Fruit fly (Drosophila melanogaster): ENCODE results near the gene CG31287.
A peak's percentile ranks its signal among the peaks of the same experiment; 100 is the strongest.

CG31287 gene

DNA sequence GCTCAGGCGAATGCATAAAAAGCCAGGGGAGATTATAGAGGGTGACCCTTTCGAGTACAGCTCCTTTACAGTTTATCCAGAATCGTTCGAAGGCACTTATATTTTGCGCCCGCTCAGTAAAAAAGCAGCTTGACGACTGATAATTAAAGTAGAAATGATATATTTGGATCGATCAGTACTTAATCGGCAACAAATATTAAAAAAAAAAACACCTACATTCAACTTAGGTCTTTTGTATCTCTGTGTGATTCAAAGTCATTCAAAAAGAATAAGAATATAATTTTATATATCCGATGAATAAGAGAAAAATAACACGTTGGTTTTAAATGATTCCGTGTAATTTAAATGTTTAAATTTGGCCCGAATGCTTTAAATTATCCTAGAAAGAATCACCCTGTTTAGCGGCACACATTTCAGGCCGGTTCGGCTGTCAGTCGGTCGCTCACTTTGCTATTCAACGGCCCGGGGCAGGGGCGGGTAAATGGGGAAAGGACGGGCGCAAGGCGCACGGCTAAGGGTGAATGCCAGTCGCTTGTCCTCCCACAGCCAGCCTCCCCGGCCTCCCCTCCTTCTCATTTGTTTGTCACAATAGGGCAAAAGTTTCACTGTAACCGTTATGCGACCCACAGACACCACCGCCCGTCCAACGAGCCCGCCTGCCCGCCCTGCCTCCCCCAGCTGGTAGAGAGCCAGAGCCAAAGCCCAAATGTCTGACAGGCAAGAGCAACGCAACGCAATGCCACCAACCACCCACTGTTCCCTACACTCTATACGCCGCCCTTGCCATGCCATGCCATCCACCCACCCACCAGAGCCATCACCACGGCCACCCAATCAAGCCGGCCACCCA, 9.9 kb downstream of the CG31287 start (continued):
- TF ChIP-seq topi (GFP tag; optimal IDR thresholded peaks at IDR 0.05) (peak; percentile 42), CG7368 (GFP tag; optimal IDR thresholded peaks at IDR 0.05) (peak; percentile 80), CG11294 (GFP tag; IDR thresholded peaks at IDR 0.05) (no peak), pdm3 (GFP tag; optimal IDR thresholded peaks at IDR 0.05) (peak; percentile 5), CG3919 (GFP tag; optimal IDR thresholded peaks at IDR 0.05) (peak; percentile 71), fkh (GFP tag; optimal IDR thresholded peaks at IDR 0.05) (no peak), net (GFP tag; optimal IDR thresholded peaks at IDR 0.05) (peak; percentile 31), Sox102F (GFP tag; optimal IDR thresholded peaks at IDR 0.05) (no peak), svp (GFP tag) (peak; percentile 45), CG6854 (GFP tag; optimal IDR thresholded peaks at IDR 0.05) (no peak)

DNA sequence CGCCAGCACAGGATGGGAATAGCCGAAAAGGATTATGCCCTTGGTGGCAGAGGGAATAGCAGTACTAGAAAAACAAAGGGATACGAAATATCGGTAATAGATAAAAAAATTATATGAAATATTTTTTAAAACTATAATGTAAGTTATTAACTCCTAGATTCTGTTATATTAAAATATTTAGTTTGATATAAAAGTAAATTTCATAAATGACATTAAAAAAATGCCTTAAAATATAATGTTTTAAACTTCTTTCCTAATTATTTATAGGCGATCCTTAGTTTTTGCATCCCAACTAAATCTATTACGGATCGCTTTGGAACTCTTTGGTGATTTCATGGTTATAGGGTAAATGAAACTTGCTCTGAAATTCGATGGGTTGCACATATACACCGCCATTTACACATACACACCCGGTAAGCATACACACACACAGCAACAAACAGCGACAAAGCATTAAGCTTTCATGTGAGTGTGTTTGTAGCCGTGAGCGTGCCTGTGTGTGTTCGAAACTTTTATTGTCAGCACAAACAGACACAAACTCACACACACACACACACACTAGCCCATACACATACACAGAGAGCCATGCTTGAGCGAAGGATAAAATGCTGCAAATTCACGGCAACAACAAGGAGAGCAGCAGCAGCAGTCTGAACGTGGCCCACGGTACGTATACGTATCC, 10.8 kb downstream of the CG31287 start:
- TF ChIP-seq CG3919 (GFP tag; optimal IDR thresholded peaks at IDR 0.05) (no peak), CG16779 (tag; optimal IDR thresholded peaks at IDR 0.05) (no peak), Lpt (GFP tag; optimal IDR thresholded peaks at IDR 0.05) (no peak), Met (GFP tag; optimal IDR thresholded peaks at IDR 0.05) (no peak), lz (GFP tag; optimal IDR thresholded peaks at IDR 0.05) (no peak), CG34406 (GFP tag; optimal IDR thresholded peaks at IDR 0.05) (no peak), OdsH (GFP tag; optimal IDR thresholded peaks at IDR 0.05) (peak; percentile 32), fd85E (GFP tag; optimal IDR thresholded peaks at IDR 0.05) (no peak), topi (GFP tag; optimal IDR thresholded peaks at IDR 0.05) (no peak), CG6163 (GFP tag; IDR thresholded peaks at IDR 0.05) (no peak), CG6276 (GFP tag; optimal IDR thresholded peaks at IDR 0.05) (no peak), CG31627 (GFP tag; optimal IDR thresholded peaks at IDR 0.05) (no peak), CG7368 (GFP tag; optimal IDR thresholded peaks at IDR 0.05) (no peak), Sox15 (GFP tag; optimal IDR thresholded peaks at IDR 0.05) (no peak), CG8319 (GFP tag; optimal IDR thresholded peaks at IDR 0.05) (no peak), CG4318 (GFP tag; optimal IDR thresholded peaks at IDR 0.05) (peak; percentile 32), svp (GFP tag) (peak; percentile 36), Ets21C (GFP tag; optimal IDR thresholded peaks at IDR 0.05) (no peak), Eip78C (GFP tag) (peak; percentile 66), Eip93F (GFP tag; optimal IDR thresholded peaks at IDR 0.05) (no peak), cyc (GFP tag; optimal IDR thresholded peaks at IDR 0.05) (no peak), Sox102F (GFP tag; optimal IDR thresholded peaks at IDR 0.05) (no peak), fkh (GFP tag; optimal IDR thresholded peaks at IDR 0.05) (no peak), Eip75B (GFP tag; optimal IDR thresholded peaks at IDR 0.05) (no peak), achi (GFP tag; optimal IDR thresholded peaks at IDR 0.05) (no peak), CG32006 (GFP tag; optimal IDR thresholded peaks at IDR 0.05) (peak; percentile 45), vri (GFP tag; optimal IDR thresholded peaks at IDR 0.05) (no peak), Hr4 (GFP tag; optimal IDR thresholded peaks at IDR 0.05) (no peak), Hr38 (GFP tag; optimal IDR thresholded peaks at IDR 0.05) (no peak), salr (GFP tag; optimal IDR thresholded peaks at IDR 0.05) (no peak), acj6 (GFP tag; optimal IDR thresholded peaks at IDR 0.05) (no peak), Smox (GFP tag; optimal IDR thresholded peaks at IDR 0.05) (no peak), Ets96B (tag; optimal IDR thresholded peaks at IDR 0.05) (peak; percentile 30), CG8632 (GFP tag; optimal IDR thresholded peaks at IDR 0.05) (no peak), CG9139 (GFP tag; optimal IDR thresholded peaks at IDR 0.05) (no peak), CG6854 (GFP tag; optimal IDR thresholded peaks at IDR 0.05) (peak; percentile 36), CG10631 (GFP tag; optimal IDR thresholded peaks at IDR 0.05) (no peak)

Data from whole organism, prepupa.